Fruit fly (Drosophila melanogaster) whole organism, embryonic: ENCODE data around the gene CG6441.

Experiments
- CG12744 ChIP-seq: fragments of 200-800 bp; sonication (Bioruptor generic); optimal IDR thresholded peaks from 2 replicates; lab custom pipeline; 2016; ENCODE audit warnings: missing biosample characterization, missing genetic modification characterization
- CG12769 ChIP-seq: fragments of 200-800 bp; sonication (Bioruptor generic); optimal IDR thresholded peaks from 2 replicates; lab custom pipeline; 2019; ENCODE audit warnings: missing biosample characterization, mild to moderate bottlenecking, missing genetic modification characterization, moderate library complexity
- CG14710 ChIP-seq: fragments of 200-800 bp; sonication (Bioruptor generic); optimal IDR thresholded peaks from 3 replicates; lab custom pipeline; 2019; ENCODE audit warnings: missing biosample characterization, mild to moderate bottlenecking, missing genetic modification characterization, moderate library complexity
- CG1602 ChIP-seq: fragments of 200-800 bp; sonication (Bioruptor generic); optimal IDR thresholded peaks from 3 replicates; lab custom pipeline; 2016; ENCODE audit warnings: missing biosample characterization, missing genetic modification characterization
- CG1647 ChIP-seq: fragments of 200-800 bp; sonication (Bioruptor generic); optimal IDR thresholded peaks from 3 replicates; lab custom pipeline; 2016; ENCODE audit warnings: missing biosample characterization, missing genetic modification characterization
- CG2120 ChIP-seq: fragments of 200-800 bp; sonication (Bioruptor generic); optimal IDR thresholded peaks from 3 replicates; lab custom pipeline; 2016; ENCODE audit warnings: missing biosample characterization, missing genetic modification characterization
- CG34376 ChIP-seq: fragments of 200-800 bp; sonication (Bioruptor generic); optimal IDR thresholded peaks from 2 replicates; lab custom pipeline; 2018; ENCODE audit warnings: missing biosample characterization, mild to moderate bottlenecking, missing genetic modification characterization
- CG3726 ChIP-seq: fragments of 200-800 bp; sonication (Bioruptor generic); IDR thresholded peaks from 3 replicates; pipeline ENCODE4, ENCODE4 v1.3.6; 2022; ENCODE audit warnings: missing biosample characterization, missing genetic modification characterization
- CG3995 ChIP-seq: fragments of 200-800 bp; sonication (Bioruptor generic); optimal IDR thresholded peaks from 3 replicates; lab custom pipeline; 2016; ENCODE audit warnings: missing biosample characterization, missing genetic modification characterization
- CG4854 ChIP-seq: fragments of 200-800 bp; sonication (Bioruptor generic); optimal IDR thresholded peaks from 2 replicates; lab custom pipeline; 2016; ENCODE audit warnings: missing biosample characterization, missing genetic modification characterization, inconsistent platforms
- CG7357 ChIP-seq: fragments of 200-800 bp; sonication (Bioruptor generic); IDR thresholded peaks from 3 replicates; pipeline ENCODE4 v1.3.6; 2022; ENCODE audit warnings: missing biosample characterization, missing genetic modification characterization
- CG7963 ChIP-seq: fragments of 200-800 bp; sonication (Bioruptor generic); IDR thresholded peaks from 3 replicates; pipeline ENCODE4 v1.3.6; 2022; ENCODE audit warnings: missing biosample characterization, missing genetic modification characterization; ENCODE audit not compliant: partially characterized antibody
- CG8281 ChIP-seq: fragments of 200-800 bp; sonication (Bioruptor generic); optimal IDR thresholded peaks from 2 replicates; lab custom pipeline; 2018; ENCODE audit warnings: missing biosample characterization, mild to moderate bottlenecking, missing genetic modification characterization, moderate library complexity
- CG9609 ChIP-seq: fragments of 200-800 bp; sonication (Bioruptor generic); optimal IDR thresholded peaks from 3 replicates; lab custom pipeline; 2016; ENCODE audit warnings: missing biosample characterization, missing genetic modification characterization
- CoRest ChIP-seq: fragments of 200-800 bp; sonication (Bioruptor generic); optimal IDR thresholded peaks from 3 replicates; lab custom pipeline; 2018; ENCODE audit warnings: missing biosample characterization, mild to moderate bottlenecking, missing genetic modification characterization, moderate library complexity
- Dad ChIP-seq: fragments of 200-800 bp; sonication (Bioruptor generic); optimal IDR thresholded peaks from 3 replicates; lab custom pipeline; 2016; ENCODE audit warnings: missing biosample characterization, missing genetic modification characterization
- Ets65A ChIP-seq: fragments of 200-800 bp; sonication (Bioruptor generic); peaks from one replicate; lab custom pipeline; 2016; ENCODE audit warnings: missing biosample characterization, missing genetic modification characterization
- Ets97D ChIP-seq: fragments of 200-800 bp; sonication (Bioruptor generic); optimal IDR thresholded peaks from 3 replicates; lab custom pipeline; 2016; ENCODE audit warnings: missing biosample characterization, missing genetic modification characterization
- HHEX ChIP-seq: fragments of 200-800 bp; sonication (Bioruptor generic); optimal IDR thresholded peaks from 3 replicates; lab custom pipeline; 2017; ENCODE audit warnings: missing biosample characterization, mild to moderate bottlenecking, missing genetic modification characterization, missing genetic modification reagents
- Hr51 ChIP-seq, 2 experiments: fragments of 200-800 bp; sonication (Bioruptor generic); optimal IDR thresholded peaks; 2 replicates in 1 of 2; 3 replicates in 1 of 2; lab custom pipeline; 2016 to 2018; ENCODE audit warnings: missing biosample characterization in 2 of 2, missing genetic modification characterization in 2 of 2, mild to moderate bottlenecking in 1 of 2, moderate library complexity in 1 of 2
- Lim3 ChIP-seq: fragments of 200-800 bp; sonication (Bioruptor generic); IDR thresholded peaks from 2 replicates; pipeline ENCODE4 v1.3.6; 2022; ENCODE audit warnings: missing biosample characterization, missing genetic modification characterization
- Meics ChIP-seq: fragments of 200-800 bp; sonication (Bioruptor generic); optimal IDR thresholded peaks from 2 replicates; lab custom pipeline; 2017; ENCODE audit warnings: missing biosample characterization, mild to moderate bottlenecking, missing genetic modification characterization
- Optix ChIP-seq: fragments of 200-800 bp; sonication (Bioruptor generic); IDR thresholded peaks from 3 replicates; pipeline ENCODE4 v1.3.6; 2022; ENCODE audit warnings: missing biosample characterization, missing genetic modification characterization
- YL-1 ChIP-seq: fragments of 200-800 bp; sonication (Bioruptor generic); optimal IDR thresholded peaks from 3 replicates; lab custom pipeline; 2017; ENCODE audit warnings: missing biosample characterization, mild to moderate bottlenecking, missing genetic modification characterization
- ase ChIP-seq: fragments of 200-800 bp; sonication (Bioruptor generic); IDR thresholded peaks from 3 replicates; pipeline ENCODE4 v1.3.6; 2022; ENCODE audit warnings: missing biosample characterization, missing genetic modification characterization
- bcd ChIP-seq: fragments of 200-800 bp; sonication (Bioruptor generic); optimal IDR thresholded peaks from 2 replicates; lab custom pipeline; 2017; ENCODE audit warnings: missing biosample characterization, mild to moderate bottlenecking, missing genetic modification characterization
- bowl ChIP-seq: fragments of 200-800 bp; sonication (Bioruptor generic); IDR thresholded peaks from 2 replicates; pipeline ENCODE4 v1.3.6; 2022; ENCODE audit warnings: missing biosample characterization, missing genetic modification characterization
- exex ChIP-seq: fragments of 200-800 bp; sonication (Bioruptor generic); optimal IDR thresholded peaks from 4 replicates; lab custom pipeline; 2018; ENCODE audit warnings: missing biosample characterization, mild to moderate bottlenecking, missing genetic modification characterization, moderate library complexity
- ftz-f1 ChIP-seq: fragments of 200-800 bp; sonication (Bioruptor generic); optimal IDR thresholded peaks from 2 replicates; lab custom pipeline; 2016; ENCODE audit warnings: missing biosample characterization, missing genetic modification characterization
- grn ChIP-seq: fragments of 200-800 bp; sonication (Bioruptor generic); optimal IDR thresholded peaks from 3 replicates; lab custom pipeline; 2017; ENCODE audit warnings: missing biosample characterization, missing genetic modification characterization
- kah ChIP-seq: fragments of 200-800 bp; sonication (Bioruptor generic); optimal IDR thresholded peaks from 2 replicates; lab custom pipeline; 2018; ENCODE audit warnings: missing biosample characterization, mild to moderate bottlenecking, missing genetic modification characterization
- pan ChIP-seq, 4 experiments: fragments of >200 bp in 3 of 4; fragments of 200-800 bp in 1 of 4; sonication (Bioruptor generic) in 1 of 4; optimal IDR thresholded peaks in 3 of 4; IDR thresholded peaks in 1 of 4; 2 replicates each; pipeline versions ENCODE4 v1.3.6 to Lab custom; 2017 to 2022; ENCODE audit warnings: missing biosample characterization in 2 of 4, missing genetic modification characterization in 2 of 4, mixed read lengths in 1 of 4
- pita ChIP-seq: fragments of 200-800 bp; sonication (Bioruptor generic); optimal IDR thresholded peaks from 2 replicates; lab custom pipeline; 2017; ENCODE audit warnings: missing biosample characterization, mild to moderate bottlenecking, missing genetic modification characterization
- prd ChIP-seq, 3 experiments: fragments of >200 bp in 2 of 3; fragments of 200-800 bp in 1 of 3; sonication (Bioruptor generic) in 1 of 3; optimal IDR thresholded peaks in 2 of 3; IDR thresholded peaks in 1 of 3; 2 replicates in 2 of 3; 3 replicates in 1 of 3; pipeline versions ENCODE4 v1.3.6 to Lab custom; 2017 to 2022; ENCODE audit warnings: missing biosample characterization in 1 of 3, missing genetic modification characterization in 1 of 3
- ranshi ChIP-seq: fragments of 200-800 bp; sonication (Bioruptor generic); IDR thresholded peaks from 2 replicates; pipeline ENCODE4 v1.3.6; 2022; ENCODE audit warnings: missing biosample characterization, missing genetic modification characterization
- sd ChIP-seq: fragments of 200-800 bp; sonication (Bioruptor generic); optimal IDR thresholded peaks from 3 replicates; lab custom pipeline; 2018; ENCODE audit warnings: missing biosample characterization, mild to moderate bottlenecking, missing genetic modification characterization, moderate library complexity
- sna ChIP-seq: fragments of 200-800 bp; sonication (Bioruptor generic); IDR thresholded peaks from 2 replicates; pipeline ENCODE4 v1.3.6; 2022; ENCODE audit warnings: missing biosample characterization, missing genetic modification characterization; ENCODE audit not compliant: partially characterized antibody
- so ChIP-seq: fragments of 200-800 bp; sonication (Bioruptor generic); IDR thresholded peaks from 3 replicates; pipeline ENCODE4 v1.3.6; 2022; ENCODE audit warnings: missing biosample characterization, missing genetic modification characterization
- stc ChIP-seq: fragments of 200-800 bp; sonication (Bioruptor generic); IDR thresholded peaks from 2 replicates; pipeline ENCODE4 v1.3.6; 2022; ENCODE audit warnings: missing biosample characterization, missing genetic modification characterization
- stwl ChIP-seq: fragments of 200-800 bp; sonication (Bioruptor generic); optimal IDR thresholded peaks from 3 replicates; lab custom pipeline; 2018; ENCODE audit warnings: missing biosample characterization, mild to moderate bottlenecking, missing genetic modification characterization, moderate library complexity
- sug ChIP-seq: fragments of 200-800 bp; optimal IDR thresholded peaks from 2 replicates; lab custom pipeline; 2019; ENCODE audit warnings: missing biosample characterization, mild to moderate bottlenecking, missing genetic modification characterization, moderate library complexity
- wdn ChIP-seq: fragments of 200-800 bp; sonication (Bioruptor generic); IDR thresholded peaks from 2 replicates; pipeline ENCODE4 v1.3.6; 2022; ENCODE audit warnings: missing biosample characterization, missing genetic modification characterization
- yki ChIP-seq: fragments of >200 bp; optimal IDR thresholded peaks from 3 replicates; lab custom pipeline; 2018
- z ChIP-seq: fragments of 200-800 bp; sonication (Bioruptor generic); IDR thresholded peaks from 3 replicates; pipeline ENCODE4 v1.3.6; 2022; ENCODE audit warnings: missing biosample characterization, missing genetic modification characterization

The CG6441 gene

DNA sequence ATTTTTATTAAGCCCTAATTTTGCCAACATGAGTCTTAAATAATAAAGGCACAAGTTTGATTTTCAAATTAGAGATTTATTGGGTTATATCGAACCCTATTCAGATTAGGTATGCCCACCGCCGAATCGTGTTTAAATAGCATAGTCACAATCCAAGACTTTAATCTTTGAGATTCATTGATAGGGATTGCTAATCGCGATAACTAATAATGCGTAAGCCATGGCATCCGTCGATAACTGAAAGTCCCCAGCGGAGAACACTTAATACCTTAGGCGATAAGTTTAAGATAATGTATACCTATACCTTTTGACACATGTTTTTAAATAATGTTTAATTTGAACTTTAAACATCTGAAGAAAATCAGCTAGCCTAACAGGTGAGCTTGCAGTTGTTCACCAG, 39.0 kb upstream of the CG6441 start:
- TF ChIP-seq CG8281 (tag; lab: Kevin White, UChicago) = no peak
- TF ChIP-seq bowl (GFP tag; lab: Robert Waterston, UW) = no peak
- TF ChIP-seq Dad = no peak
- no peak for TF ChIP-seq HHEX (GFP tag; lab: Kevin White, UChicago)
- no peak for TF ChIP-seq ase
- TF ChIP-seq CG34376 (GFP tag; lab: Kevin White, UChicago) = peak; percentile 52
- TF ChIP-seq Optix (GFP tag; lab: Robert Waterston, UW) = no peak
- no peak for TF ChIP-seq CG3995
- no peak for TF ChIP-seq CG3726 (GFP tag; lab: Robert Waterston, UW)
- no peak for TF ChIP-seq Hr51 (GFP tag; optimal IDR thresholded peaks at IDR 0.05; lab: Kevin White, UChicago)
- TF ChIP-seq kah (GFP tag; lab: Kevin White, UChicago) = no peak
- no peak for TF ChIP-seq CG12744 (GFP tag; lab: Kevin White, UChicago)
- no peak for TF ChIP-seq CG4854
- no peak for TF ChIP-seq CG9609 (GFP tag; lab: Kevin White, UChicago)
- no peak for TF ChIP-seq stwl (tag; lab: Kevin White, UChicago)
- no peak for TF ChIP-seq CG1647 (GFP tag; lab: Kevin White, UChicago)
- TF ChIP-seq CG7963 (GFP tag; lab: Robert Waterston, UW) = no peak
- peak; percentile 85 for TF ChIP-seq exex
- TF ChIP-seq pita (GFP tag; lab: Kevin White, UChicago) = no peak
- no peak for TF ChIP-seq Lim3
- no peak for TF ChIP-seq wdn
- TF ChIP-seq Ets65A (GFP tag; lab: Kevin White, UChicago) = no peak
- TF ChIP-seq stc (GFP tag; lab: Robert Waterston, UW) = no peak
- TF ChIP-seq prd (optimal IDR thresholded peaks at IDR 0.05; lab: Kevin White, UChicago) = no peak
- no peak for TF ChIP-seq prd (GFP tag; IDR thresholded peaks at IDR 0.05; lab: Robert Waterston, UW)
- TF ChIP-seq sug (tag; lab: Kevin White, UChicago) = peak; percentile 96
- no peak for TF ChIP-seq ftz-f1
- TF ChIP-seq YL-1 (GFP tag; lab: Kevin White, UChicago) = no peak
- TF ChIP-seq CG7357 (GFP tag; lab: Robert Waterston, UW) = no peak
- no peak for TF ChIP-seq CoRest
- no peak for TF ChIP-seq pan (optimal IDR thresholded peaks at IDR 0.05; lab: Kevin White, UChicago)
- TF ChIP-seq pan (GFP tag; optimal IDR thresholded peaks at IDR 0.05 in 1 of 2, IDR thresholded peaks at IDR 0.05 in 1 of 2) = no peak
- no peak for TF ChIP-seq CG1602 (GFP tag; lab: Kevin White, UChicago)
- peak; percentile 56 for TF ChIP-seq grn (GFP tag; lab: Kevin White, UChicago)
- no peak for TF ChIP-seq yki (lab: Kevin White, UChicago)
- TF ChIP-seq CG14710 (tag; lab: Kevin White, UChicago) = no peak
- TF ChIP-seq ranshi (GFP tag; lab: Robert Waterston, UW) = no peak
- no peak for TF ChIP-seq CG2120 (GFP tag; lab: Kevin White, UChicago)
- no peak for TF ChIP-seq Meics (GFP tag; lab: Kevin White, UChicago)
- TF ChIP-seq sd = peak; percentile 8
- no peak for TF ChIP-seq z (GFP tag; lab: Robert Waterston, UW)
- no peak for TF ChIP-seq sna (GFP tag; lab: Robert Waterston, UW)
- no peak for TF ChIP-seq CG12769
- TF ChIP-seq bcd (GFP tag; lab: Kevin White, UChicago) = no peak
- TF ChIP-seq so (GFP tag; lab: Robert Waterston, UW) = no peak
- TF ChIP-seq Ets97D = no peak
